Fruit fly (Drosophila melanogaster): Measurements from ENCODE around the gene CG6006.

DNA sequence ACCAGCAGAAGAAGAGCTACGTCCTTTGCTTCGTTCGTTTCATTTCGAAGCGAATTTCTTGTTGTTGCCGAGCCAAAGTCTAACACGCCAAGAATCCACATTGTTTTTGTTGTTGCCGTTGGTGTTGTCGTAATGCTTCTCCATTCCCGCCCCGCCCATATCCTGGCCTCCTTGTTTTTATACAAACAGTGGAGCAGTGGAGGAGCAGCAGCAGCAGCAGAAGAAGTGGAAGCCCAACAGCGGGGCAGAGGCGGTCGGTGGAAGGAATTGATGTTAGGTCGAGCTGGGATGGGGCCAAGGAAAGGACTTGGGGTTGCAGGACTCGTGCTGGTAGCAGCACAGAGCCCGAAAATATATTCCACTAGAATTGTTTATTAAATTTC lies 60.5 kb downstream of the CG6006 start:
- TF ChIP-seq CG6792 (GFP tag; optimal IDR thresholded peaks at IDR 0.05) (no peak), Lpt (GFP tag; optimal IDR thresholded peaks at IDR 0.05) (no peak), CG34406 (GFP tag; optimal IDR thresholded peaks at IDR 0.05) (no peak), CG11762 (GFP tag; optimal IDR thresholded peaks at IDR 0.05; ENCODE audit: insufficient read depth) (no peak), Sox15 (GFP tag; optimal IDR thresholded peaks at IDR 0.05) (no peak), CG16779 (tag; optimal IDR thresholded peaks at IDR 0.05) (no peak), fd85E (GFP tag; optimal IDR thresholded peaks at IDR 0.05) (no peak), topi (GFP tag; optimal IDR thresholded peaks at IDR 0.05) (no peak), Hr4 (GFP tag; optimal IDR thresholded peaks at IDR 0.05) (no peak), CG4318 (GFP tag; optimal IDR thresholded peaks at IDR 0.05) (no peak), CG31627 (GFP tag; optimal IDR thresholded peaks at IDR 0.05) (no peak), Smox (GFP tag; optimal IDR thresholded peaks at IDR 0.05) (no peak)
